Fruit fly (Drosophila melanogaster) whole organism, embryonic: ENCODE results near the gene Glt.

Experiments
- Aef1 ChIP-seq: fragments of 200-800 bp; sonication (Bioruptor generic); IDR thresholded peaks from 3 replicates; pipeline ENCODE4 v1.3.6; 2022; ENCODE audit warnings: missing biosample characterization, missing genetic modification characterization
- CG1024 ChIP-seq: fragments of 200-800 bp; sonication (Bioruptor generic); IDR thresholded peaks from 2 replicates; pipeline ENCODE4 v1.3.6; 2022; ENCODE audit warnings: missing biosample characterization, missing genetic modification characterization
- CG11093 ChIP-seq: fragments of 200-800 bp; sonication (Bioruptor generic); IDR thresholded peaks from 3 replicates; pipeline ENCODE4 v1.3.6; 2022; ENCODE audit warnings: missing biosample characterization, missing genetic modification characterization
- CG12155 ChIP-seq: fragments of 200-800 bp; sonication (Bioruptor generic); optimal IDR thresholded peaks from 3 replicates; lab custom pipeline; 2016; ENCODE audit warnings: missing biosample characterization, missing genetic modification characterization
- CG1233 ChIP-seq: fragments of 200-800 bp; sonication (Bioruptor generic); optimal IDR thresholded peaks from 4 replicates; lab custom pipeline; 2018; ENCODE audit warnings: missing biosample characterization, mild to moderate bottlenecking, missing genetic modification characterization
- CG12942 ChIP-seq: fragments of 200-800 bp; sonication (Bioruptor generic); optimal IDR thresholded peaks from 3 replicates; lab custom pipeline; 2016; ENCODE audit warnings: missing biosample characterization, missing genetic modification characterization
- CG13424 ChIP-seq: fragments of 200-800 bp; sonication (Bioruptor generic); optimal IDR thresholded peaks from 2 replicates; lab custom pipeline; 2019; ENCODE audit warnings: missing biosample characterization, mild to moderate bottlenecking, missing genetic modification characterization, moderate library complexity
- CG14965 ChIP-seq: fragments of 200-800 bp; sonication (Bioruptor generic); optimal IDR thresholded peaks from 2 replicates; lab custom pipeline; 2016; ENCODE audit warnings: missing biosample characterization, missing genetic modification characterization, borderline replicate concordance
- CG1602 ChIP-seq: fragments of 200-800 bp; sonication (Bioruptor generic); optimal IDR thresholded peaks from 3 replicates; lab custom pipeline; 2016; ENCODE audit warnings: missing biosample characterization, missing genetic modification characterization
- CG1832 ChIP-seq: fragments of 200-800 bp; sonication (Bioruptor generic); optimal IDR thresholded peaks from 2 replicates; lab custom pipeline; 2017; ENCODE audit warnings: missing biosample characterization, mild to moderate bottlenecking, missing genetic modification characterization, inconsistent platforms
- CG18619 ChIP-seq: fragments of 200-800 bp; sonication (Bioruptor generic); optimal IDR thresholded peaks from 3 replicates; lab custom pipeline; 2017; ENCODE audit warnings: missing biosample characterization, mild to moderate bottlenecking, missing genetic modification characterization
- CG18764 ChIP-seq: fragments of 200-800 bp; sonication (Bioruptor generic); optimal IDR thresholded peaks from 3 replicates; lab custom pipeline; 2016; ENCODE audit warnings: missing biosample characterization, missing genetic modification characterization
- CG3065 ChIP-seq: fragments of 200-800 bp; sonication (Bioruptor generic); optimal IDR thresholded peaks from 2 replicates; lab custom pipeline; 2016; ENCODE audit warnings: missing biosample characterization, missing genetic modification characterization
- CG32772 ChIP-seq: fragments of 200-800 bp; sonication (Bioruptor generic); IDR thresholded peaks from 2 replicates; pipeline ENCODE4 v1.3.6; 2022; ENCODE audit warnings: missing biosample characterization, missing genetic modification characterization
- CG33213 ChIP-seq: fragments of 200-800 bp; sonication (Bioruptor generic); optimal IDR thresholded peaks from 3 replicates; lab custom pipeline; 2016; ENCODE audit warnings: missing biosample characterization, missing genetic modification characterization
- CG4404 ChIP-seq: fragments of 200-800 bp; sonication (Bioruptor generic); IDR thresholded peaks from 2 replicates; pipeline ENCODE4 v1.3.6; 2022; ENCODE audit warnings: missing biosample characterization, missing genetic modification characterization
- CG6765 ChIP-seq: fragments of 200-800 bp; sonication (Bioruptor generic); optimal IDR thresholded peaks from 3 replicates; lab custom pipeline; 2017; ENCODE audit warnings: missing biosample characterization, mild to moderate bottlenecking, missing genetic modification characterization
- CG7987 ChIP-seq: fragments of 200-800 bp; sonication (Bioruptor generic); optimal IDR thresholded peaks from 2 replicates; lab custom pipeline; 2018; ENCODE audit warnings: missing biosample characterization, mild to moderate bottlenecking, missing genetic modification characterization, moderate library complexity
- CG8944 ChIP-seq: fragments of 200-800 bp; sonication (Bioruptor generic); optimal IDR thresholded peaks from 3 replicates; lab custom pipeline; 2016; ENCODE audit warnings: missing biosample characterization, missing genetic modification characterization
- CG9437 ChIP-seq: fragments of 200-800 bp; sonication (Bioruptor generic); optimal IDR thresholded peaks from 2 replicates; lab custom pipeline; 2018; ENCODE audit warnings: missing biosample characterization, mild to moderate bottlenecking, missing genetic modification characterization
- CoRest ChIP-seq: fragments of 200-800 bp; sonication (Bioruptor generic); optimal IDR thresholded peaks from 3 replicates; lab custom pipeline; 2018; ENCODE audit warnings: missing biosample characterization, mild to moderate bottlenecking, missing genetic modification characterization, moderate library complexity
- D ChIP-seq, 2 experiments: fragments of 200-800 bp in 1 of 2; fragments of >200 bp in 1 of 2; sonication (Bioruptor generic) in 1 of 2; optimal IDR thresholded peaks; 2 replicates in 1 of 2; 3 replicates in 1 of 2; lab custom pipeline; 2017; ENCODE audit warnings: mild to moderate bottlenecking in 1 of 2, missing biosample characterization in 1 of 2, missing genetic modification characterization in 1 of 2, missing genetic modification reagents in 1 of 2
- D19B ChIP-seq: fragments of 200-800 bp; sonication (Bioruptor generic); optimal IDR thresholded peaks from 2 replicates; lab custom pipeline; 2017; ENCODE audit warnings: missing biosample characterization, mild to moderate bottlenecking, missing genetic modification characterization
- Drgx ChIP-seq: fragments of 200-800 bp; sonication (Bioruptor generic); IDR thresholded peaks from 2 replicates; pipeline ENCODE4 v1.3.6; 2022; ENCODE audit warnings: missing biosample characterization, missing genetic modification characterization
- Hand ChIP-seq: fragments of 200-800 bp; sonication (Bioruptor generic); optimal IDR thresholded peaks from 2 replicates; lab custom pipeline; 2017; ENCODE audit warnings: mild to moderate bottlenecking, missing biosample characterization, missing genetic modification reagents, missing genetic modification characterization
- Hey ChIP-seq: fragments of 200-800 bp; sonication (Bioruptor generic); optimal IDR thresholded peaks from 3 replicates; lab custom pipeline; 2018; ENCODE audit warnings: missing biosample characterization, mild to moderate bottlenecking, missing genetic modification characterization
- Lhr ChIP-seq: fragments of 200-800 bp; sonication (Bioruptor generic); optimal IDR thresholded peaks from 3 replicates; lab custom pipeline; 2017; ENCODE audit warnings: mild to moderate bottlenecking, missing biosample characterization, missing genetic modification reagents, missing genetic modification characterization
- Mrtf ChIP-seq: fragments of 200-800 bp; sonication (Bioruptor generic); IDR thresholded peaks from 3 replicates; pipeline ENCODE4 v1.3.6; 2022; ENCODE audit warnings: missing biosample characterization, missing genetic modification characterization
- NK7.1 ChIP-seq: fragments of 200-800 bp; sonication (Bioruptor generic); optimal IDR thresholded peaks from 3 replicates; lab custom pipeline; 2016; ENCODE audit warnings: missing biosample characterization, missing genetic modification characterization
- Poxn ChIP-seq: fragments of 200-800 bp; sonication (Bioruptor generic); IDR thresholded peaks from 2 replicates; pipeline ENCODE4 v1.3.6; 2022; ENCODE audit warnings: missing biosample characterization, missing genetic modification characterization
- Sry-β ChIP-seq: fragments of 200-800 bp; sonication (Bioruptor generic); optimal IDR thresholded peaks from 2 replicates; lab custom pipeline; 2018; ENCODE audit warnings: missing biosample characterization, mild to moderate bottlenecking, missing genetic modification characterization, moderate library complexity
- Ssrp ChIP-seq: fragments of 200-800 bp; sonication (Bioruptor generic); optimal IDR thresholded peaks from 2 replicates; lab custom pipeline; 2018; ENCODE audit warnings: missing biosample characterization, mild to moderate bottlenecking, missing genetic modification characterization, moderate library complexity
- TFAM ChIP-seq: fragments of 200-800 bp; sonication (Bioruptor generic); optimal IDR thresholded peaks from 2 replicates; lab custom pipeline; 2017; ENCODE audit warnings: missing biosample characterization, missing genetic modification characterization, inconsistent platforms
- br ChIP-seq: fragments of >200 bp; optimal IDR thresholded peaks from 2 replicates; lab custom pipeline; 2017
- btn ChIP-seq: fragments of 200-800 bp; sonication (Bioruptor generic); optimal IDR thresholded peaks from 2 replicates; lab custom pipeline; 2016; ENCODE audit warnings: missing biosample characterization, missing genetic modification characterization
- cad ChIP-seq: fragments of >200 bp; optimal IDR thresholded peaks from 2 replicates; lab custom pipeline; 2017; ENCODE audit warnings: missing biosample characterization, missing genetic modification characterization
- chm ChIP-seq: fragments of 200-800 bp; sonication (Bioruptor generic); IDR thresholded peaks from 2 replicates; pipeline ENCODE4 v1.3.6; 2022; ENCODE audit warnings: missing biosample characterization, missing genetic modification characterization
- ewg ChIP-seq: fragments of 200-800 bp; sonication (Bioruptor generic); optimal IDR thresholded peaks from 3 replicates; lab custom pipeline; 2017; ENCODE audit warnings: mild to moderate bottlenecking, missing biosample characterization, missing genetic modification reagents, missing genetic modification characterization
- fd102C ChIP-seq: fragments of 200-800 bp; sonication (Bioruptor generic); optimal IDR thresholded peaks from 2 replicates; lab custom pipeline; 2018; ENCODE audit warnings: missing biosample characterization, mild to moderate bottlenecking, missing genetic modification characterization, moderate library complexity
- gro ChIP-seq: fragments of 200-800 bp; sonication (Bioruptor generic); optimal IDR thresholded peaks from 2 replicates; lab custom pipeline; 2016; ENCODE audit warnings: missing biosample characterization, missing genetic modification characterization
- jumu ChIP-seq: fragments of 200-800 bp; sonication (Bioruptor generic); optimal IDR thresholded peaks from 3 replicates; lab custom pipeline; 2016; ENCODE audit warnings: missing biosample characterization, missing genetic modification characterization
- ken ChIP-seq: fragments of 200-800 bp; sonication (Bioruptor generic); IDR thresholded peaks from 3 replicates; pipeline ENCODE4 v1.3.6; 2022; ENCODE audit warnings: missing biosample characterization, missing genetic modification characterization
- klu ChIP-seq: fragments of 200-800 bp; sonication (Bioruptor generic); IDR thresholded peaks from 2 replicates; pipeline ENCODE4 v1.3.6; 2022; ENCODE audit warnings: missing biosample characterization, missing genetic modification characterization
- nom ChIP-seq: fragments of 200-800 bp; sonication (Bioruptor generic); optimal IDR thresholded peaks from 2 replicates; lab custom pipeline; 2017; ENCODE audit warnings: missing biosample characterization, missing genetic modification characterization, mild to moderate bottlenecking, moderate library complexity, missing genetic modification reagents
- odd ChIP-seq: fragments of 200-800 bp; sonication (Bioruptor generic); optimal IDR thresholded peaks from 2 replicates; lab custom pipeline; 2017; ENCODE audit warnings: missing biosample characterization, mild to moderate bottlenecking, missing genetic modification characterization
- rib ChIP-seq: fragments of 200-800 bp; sonication (Bioruptor generic); IDR thresholded peaks from 2 replicates; pipeline ENCODE4 v1.3.6; 2022; ENCODE audit warnings: missing biosample characterization, missing genetic modification characterization
- sd ChIP-seq: fragments of 200-800 bp; sonication (Bioruptor generic); optimal IDR thresholded peaks from 3 replicates; lab custom pipeline; 2018; ENCODE audit warnings: missing biosample characterization, mild to moderate bottlenecking, missing genetic modification characterization, moderate library complexity
- ssp ChIP-seq: fragments of 200-800 bp; sonication (Bioruptor generic); IDR thresholded peaks from 2 replicates; pipeline ENCODE4 v1.3.6; 2022; ENCODE audit warnings: missing biosample characterization, missing genetic modification characterization
- stwl ChIP-seq: fragments of 200-800 bp; sonication (Bioruptor generic); optimal IDR thresholded peaks from 3 replicates; lab custom pipeline; 2018; ENCODE audit warnings: missing biosample characterization, mild to moderate bottlenecking, missing genetic modification characterization, moderate library complexity

Glt gene

dm6 chr2L:8717618-8718336 is 45.3 kb downstream of the Glt start (continued):
- peak; percentile 73; the same call in 2 of the 3 replicates for TF ChIP-seq Mrtf (GFP tag; lab: Robert Waterston, UW)
- peak; percentile 54 for TF ChIP-seq chm
- TF ChIP-seq CG32772 = peak; percentile 65
- TF ChIP-seq Hey (tag; lab: Kevin White, UChicago) = peak; percentile 52
- no peak for TF ChIP-seq NK7.1 (GFP tag; lab: Kevin White, UChicago)
- no peak for TF ChIP-seq CG33213 (GFP tag; lab: Kevin White, UChicago)
- TF ChIP-seq D19B = peak; percentile 85
- TF ChIP-seq odd = peak; percentile 94
- peak; percentile 83 for TF ChIP-seq klu (GFP tag; lab: Robert Waterston, UW)
- no peak for TF ChIP-seq CG1832 (GFP tag; lab: Kevin White, UChicago)
- peak; percentile 87 for TF ChIP-seq CG12155 (GFP tag; lab: Kevin White, UChicago)
- TF ChIP-seq CG12942 (GFP tag; lab: Kevin White, UChicago) = peak; percentile 79
- peak; percentile 91 for TF ChIP-seq Hand
- no peak for TF ChIP-seq Poxn
- TF ChIP-seq ssp (GFP tag; lab: Robert Waterston, UW) = peak; percentile 58; the same call in 1 of the 2 replicates
- TF ChIP-seq D (optimal IDR thresholded peaks at IDR 0.05; lab: Kevin White, UChicago) = no peak
- TF ChIP-seq D (GFP tag; optimal IDR thresholded peaks at IDR 0.05; lab: Kevin White, UChicago) = peak; percentile 84
- peak; percentile 93 for TF ChIP-seq CG9437
- TF ChIP-seq Aef1 (GFP tag; lab: Robert Waterston, UW) = peak; percentile 77
- TF ChIP-seq fd102C (GFP tag; lab: Kevin White, UChicago) = no peak
- TF ChIP-seq sd (tag; lab: Kevin White, UChicago) = peak; percentile 81
- TF ChIP-seq CoRest (tag; lab: Kevin White, UChicago) = peak; percentile 97
- peak; percentile 87 for TF ChIP-seq CG6765 (GFP tag; lab: Kevin White, UChicago)
- TF ChIP-seq ken (GFP tag; lab: Robert Waterston, UW) = 0 out of 3 replicates have a peak, but pooled peaks have one; percentile 47
- peak; percentile 92 for TF ChIP-seq CG18619 (GFP tag; lab: Kevin White, UChicago)
- TF ChIP-seq cad (GFP tag; lab: Kevin White, UChicago) = no peak
- peak; percentile 64 for TF ChIP-seq CG7987 (GFP tag; lab: Kevin White, UChicago)
- peak; percentile 40 for TF ChIP-seq jumu (GFP tag; lab: Kevin White, UChicago)
- TF ChIP-seq nom (GFP tag; lab: Kevin White, UChicago) = peak; percentile 59
- 0 out of 3 replicates have a peak, but pooled peaks have one; percentile 12 for TF ChIP-seq CG11093 (GFP tag; lab: Robert Waterston, UW)
- no peak for TF ChIP-seq stwl (tag; lab: Kevin White, UChicago)
- peak; percentile 42 for TF ChIP-seq btn (GFP tag; lab: Kevin White, UChicago)
- peak; percentile 90 for TF ChIP-seq CG1233 (GFP tag; lab: Kevin White, UChicago)
- TF ChIP-seq Drgx = peak; percentile 87
- no peak for TF ChIP-seq br (lab: Kevin White, UChicago)
- peak; percentile 37 for TF ChIP-seq TFAM (GFP tag; lab: Kevin White, UChicago)
- peak; percentile 30 for TF ChIP-seq gro (GFP tag; lab: Kevin White, UChicago)
- TF ChIP-seq Ssrp (tag; lab: Kevin White, UChicago) = peak; percentile 91
- TF ChIP-seq Sry-β = peak; percentile 16
- no peak for TF ChIP-seq CG14965 (GFP tag; lab: Kevin White, UChicago)
- peak; percentile 72 for TF ChIP-seq CG3065 (GFP tag; lab: Kevin White, UChicago)
- TF ChIP-seq CG18764 (GFP tag; lab: Kevin White, UChicago) = peak; percentile 71
- peak; percentile 82 for TF ChIP-seq CG1602
- TF ChIP-seq rib (GFP tag; lab: Robert Waterston, UW) = peak; percentile 67
- TF ChIP-seq ewg (GFP tag; lab: Kevin White, UChicago) = peak; percentile 82
- peak; percentile 68 for TF ChIP-seq Lhr (GFP tag; lab: Kevin White, UChicago)
- TF ChIP-seq CG1024 (GFP tag; lab: Robert Waterston, UW) = peak; percentile 64; the same call in 1 of the 2 replicates
- TF ChIP-seq CG4404 = peak; percentile 44; the same call in 1 of the 2 replicates
- peak; percentile 93 for TF ChIP-seq CG13424 (tag; lab: Kevin White, UChicago)
- TF ChIP-seq CG8944 = peak; percentile 30
